Worm (Caenorhabditis elegans): ENCODE results near the gene unc-33.

The unc-33 gene

DNA sequence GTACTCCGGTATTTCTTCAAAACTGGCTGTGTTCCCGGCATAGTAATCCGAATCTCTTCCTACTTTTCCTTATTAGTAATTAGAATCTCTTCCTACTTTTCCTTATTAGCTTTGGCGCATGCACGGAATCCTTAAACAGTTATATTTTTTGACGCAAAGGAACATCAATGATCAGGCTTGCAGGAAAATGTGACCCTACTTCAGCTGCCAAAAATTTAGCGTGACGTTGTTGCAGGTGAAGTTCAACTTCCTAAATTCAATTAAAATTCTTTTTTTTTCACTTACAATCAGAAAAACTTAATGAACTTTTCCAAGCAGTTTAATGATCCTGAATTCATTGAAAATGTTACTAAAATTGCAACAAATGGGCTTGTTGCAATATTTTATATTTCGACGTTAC, 23.4 kb upstream of the unc-33 start, which contains the start of gene srz-79:
TSS of gene srz-79 (plus strand) at position 301 of the 400 bp plus-strand sequence.
- TF ChIP-seq hlh-4 (tag; optimal IDR thresholded peaks at IDR 0.05) (peak; percentile 41), lin-35 (GFP tag; optimal IDR thresholded peaks at IDR 0.05) (no peak)

DNA sequence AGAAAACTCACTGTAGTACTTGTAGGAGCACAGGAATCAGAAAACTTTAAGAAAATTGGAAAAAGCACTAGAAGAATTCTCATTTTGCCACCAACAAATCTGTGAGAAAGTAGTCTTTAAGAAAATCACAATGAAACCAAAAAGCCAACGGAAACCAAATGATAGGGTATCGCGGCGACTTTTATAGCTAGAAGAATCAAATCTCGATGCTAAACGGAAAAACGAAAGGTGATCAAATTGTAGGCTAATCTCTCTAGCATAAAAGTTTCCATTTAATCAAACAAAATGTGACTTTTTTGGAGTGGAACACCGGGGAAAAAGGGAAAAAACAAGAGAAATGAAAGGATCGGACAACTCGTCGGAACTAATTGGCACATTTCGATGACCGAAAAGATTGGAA, 20.3 kb upstream of the unc-33 start, which contains the start of gene C09G12.17:
TSS of gene C09G12.17 (minus strand) at position 101 of the 400 bp plus-strand sequence.
- TF ChIP-seq alr-1 (tag; optimal IDR thresholded peaks at IDR 0.05; ENCODE audit: borderline replicate concordance) (no peak), C16A3.4 (tag; optimal IDR thresholded peaks at IDR 0.05) (no peak), C34B4.2 (tag; optimal IDR thresholded peaks at IDR 0.05) (no peak), sptf-1 (tag; optimal IDR thresholded peaks at IDR 0.05) (no peak), F16B12.6 (tag; optimal IDR thresholded peaks at IDR 0.05) (no peak)

DNA sequence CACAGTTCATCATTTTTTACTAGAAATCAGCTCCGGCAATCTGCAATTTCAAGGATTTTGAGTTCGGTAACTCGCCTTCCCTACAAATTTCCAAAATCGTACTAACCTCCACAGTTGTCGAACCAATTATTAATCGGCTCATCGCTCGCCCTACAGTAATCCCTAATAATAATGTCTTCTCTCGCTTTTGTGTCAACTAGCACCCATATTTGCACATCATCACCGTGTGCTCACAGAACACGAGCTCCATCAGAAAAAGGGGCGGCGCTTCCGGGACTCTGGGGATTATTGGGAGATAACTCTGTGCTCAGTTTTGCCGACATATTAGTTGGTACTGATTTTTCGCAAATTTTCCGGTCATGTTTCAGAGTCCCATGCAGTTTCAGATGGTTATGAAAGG, 18.8 kb upstream of the unc-33 start, which contains the start of gene ceh-53:
TSS of gene ceh-53 (plus strand) at position 301 of the 400 bp plus-strand sequence.
- no peak for TF ChIP-seq F16B12.6 (tag; optimal IDR thresholded peaks at IDR 0.05)
- TF ChIP-seq nhr-76 (tag; optimal IDR thresholded peaks at IDR 0.05): no peak
- no peak for TF ChIP-seq nhr-84 (tag; optimal IDR thresholded peaks at IDR 0.05)
- no peak for TF ChIP-seq pag-3 (tag; optimal IDR thresholded peaks at IDR 0.05; ENCODE audit: borderline replicate concordance, insufficient read depth)

- TF ChIP-seq nhr-77 (tag; optimal IDR thresholded peaks at IDR 0.05): no peak
- no peak for TF ChIP-seq snpc-4 (tag; optimal IDR thresholded peaks at IDR 0.05)
- no peak for TF ChIP-seq ztf-4 (tag; optimal IDR thresholded peaks at IDR 0.05)
- no peak for TF ChIP-seq nhr-19 (GFP tag; conservative IDR thresholded peaks at IDR 0.05)
- TF ChIP-seq fos-1 (tag; optimal IDR thresholded peaks at IDR 0.05): no peak
- no peak for TF ChIP-seq mep-1 (tag; optimal IDR thresholded peaks at IDR 0.05)
Measured at ce11 chrIV:3501981-3502736, 14.5 kb upstream of the unc-33 start.

ce11 chrIV:3504144-3504543, 12.5 kb upstream of the unc-33 start, which contains the start of gene srz-83:
Gene srz-83 (plus strand): TSS chrIV:3504444.
- TF ChIP-seq unc-98 (GFP tag; IDR thresholded peaks at IDR 0.05) (no peak), zag-1 (tag; optimal IDR thresholded peaks at IDR 0.05) (no peak), dsc-1 (tag; optimal IDR thresholded peaks at IDR 0.05) (no peak), ceh-63 (GFP tag; optimal IDR thresholded peaks at IDR 0.05) (no peak), Y116A8C.19 (tag; optimal IDR thresholded peaks at IDR 0.05; ENCODE audit: borderline replicate concordance) (no peak), nhr-77 (tag; optimal IDR thresholded peaks at IDR 0.05) (no peak), lir-3 (tag; optimal IDR thresholded peaks at IDR 0.05; ENCODE audit: poor library complexity) (no peak), blmp-1 (tag; optimal IDR thresholded peaks at IDR 0.05) (no peak), elt-3 (tag; optimal IDR thresholded peaks at IDR 0.05) (no peak), unc-30 (tag; optimal IDR thresholded peaks at IDR 0.05) (no peak), sptf-1 (tag; optimal IDR thresholded peaks at IDR 0.05) (no peak), nhr-47 (tag; optimal IDR thresholded peaks at IDR 0.05) (no peak), nhr-11 (tag; optimal IDR thresholded peaks at IDR 0.05) (no peak), nhr-90 (tag; optimal IDR thresholded peaks at IDR 0.05; ENCODE audit: poor library complexity) (no peak), ets-5 (GFP tag; IDR thresholded peaks at IDR 0.05) (no peak), nhr-85 (tag) (no peak), dpl-1 (GFP tag; optimal IDR thresholded peaks at IDR 0.05) (no peak)

- TF ChIP-seq efl-1 (optimal IDR thresholded peaks at IDR 0.05) (peak in 1 of 2 experiments; percentile 11), efl-1 (GFP tag; optimal IDR thresholded peaks at IDR 0.05 in 1 of 2) (peak in 1 of 2 experiments; percentile 61), nhr-19 (GFP tag; conservative IDR thresholded peaks at IDR 0.05) (0 out of 2 replicates have a peak, but pooled peaks have one; percentile 20), mep-1 (tag; optimal IDR thresholded peaks at IDR 0.05) (no peak)
Measured at ce11 chrIV:3505940-3506339, 10.7 kb upstream of the unc-33 start.

All from whole organism, L1 larva.